Fruit fly (Drosophila melanogaster): ENCODE data around the gene betaCOP.

The betaCOP gene

DNA sequence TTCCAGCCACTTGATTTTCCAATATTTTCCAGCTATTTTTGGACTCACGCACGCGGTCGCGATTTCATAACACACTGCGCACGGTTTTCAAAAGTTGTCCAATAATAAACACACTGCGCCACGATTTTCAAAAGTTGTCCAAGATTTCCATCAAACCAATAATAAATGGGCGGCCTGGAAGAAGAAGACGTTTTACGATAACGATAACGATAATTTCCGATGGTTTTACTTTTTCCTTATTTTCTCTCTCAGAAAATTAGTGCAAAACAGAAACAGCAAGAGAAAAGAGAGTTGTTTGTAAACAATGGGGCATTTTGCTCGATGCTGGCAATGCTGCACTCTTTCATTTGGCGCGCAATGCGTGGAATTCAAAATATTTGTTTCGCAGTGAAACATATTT, 24.9 kb upstream of the betaCOP start, which contains the start of gene Nt5b (continued):
- TF ChIP-seq Dp (GFP tag; optimal IDR thresholded peaks at IDR 0.05): peak; percentile 79
- TF ChIP-seq Dll (GFP tag; IDR thresholded peaks at IDR 0.05; ENCODE audit: partially characterized antibody): peak; percentile 55; the same call in 1 of the 4 replicates
- TF ChIP-seq al (GFP tag; IDR thresholded peaks at IDR 0.05): no peak
- TF ChIP-seq hth (optimal IDR thresholded peaks at IDR 0.05): no peak
- no peak for TF ChIP-seq CG11247 (GFP tag; IDR thresholded peaks at IDR 0.05)
- TF ChIP-seq Bgb (GFP tag; IDR thresholded peaks at IDR 0.05; ENCODE audit: partially characterized antibody): 0 out of 2 replicates have a peak, but pooled peaks have one; percentile 13
- peak; percentile 86 for TF ChIP-seq CG9215 (GFP tag; IDR thresholded peaks at IDR 0.05)
- no peak for TF ChIP-seq peb (GFP tag; IDR thresholded peaks at IDR 0.05)
- TF ChIP-seq Xrp1 (GFP tag; IDR thresholded peaks at IDR 0.05): no peak
- TF ChIP-seq Side (GFP tag; optimal IDR thresholded peaks at IDR 0.05): no peak
- 0 out of 3 replicates have a peak, but pooled peaks have one; percentile 24 for TF ChIP-seq zen2 (GFP tag; IDR thresholded peaks at IDR 0.05; ENCODE audit: partially characterized antibody)
- TF ChIP-seq E2f2 (GFP tag; IDR thresholded peaks at IDR 0.05): peak; percentile 88
- TF ChIP-seq vnd (GFP tag; IDR thresholded peaks at IDR 0.05; ENCODE audit: partially characterized antibody): 0 out of 3 replicates have a peak, but pooled peaks have one; percentile 46
- no peak for TF ChIP-seq tio (GFP tag; optimal IDR thresholded peaks at IDR 0.05)
- TF ChIP-seq Trl (optimal IDR thresholded peaks at IDR 0.05): peak; percentile 50 to 56
- no peak for TF ChIP-seq Trl (GFP tag; optimal IDR thresholded peaks at IDR 0.05)
- TF ChIP-seq NK7.1 (GFP tag; optimal IDR thresholded peaks at IDR 0.05): no peak
- no peak for TF ChIP-seq CG14860 (GFP tag; IDR thresholded peaks at IDR 0.05; ENCODE audit: partially characterized antibody)
- TF ChIP-seq BtbVII (GFP tag; optimal IDR thresholded peaks at IDR 0.05): no peak
- peak; percentile 19; the same call in 1 of the 2 replicates for TF ChIP-seq sna (GFP tag; IDR thresholded peaks at IDR 0.05; ENCODE audit: partially characterized antibody)
- no peak for TF ChIP-seq run (tag; optimal IDR thresholded peaks at IDR 0.05)
- no peak for TF ChIP-seq ranshi (GFP tag; IDR thresholded peaks at IDR 0.05)
- peak; percentile 17 for TF ChIP-seq pzg (GFP tag; optimal IDR thresholded peaks at IDR 0.05)
- TF ChIP-seq gro (GFP tag; optimal IDR thresholded peaks at IDR 0.05): no peak
- peak; percentile 15; the same call in 1 of the 3 replicates for TF ChIP-seq CG34224 (GFP tag; IDR thresholded peaks at IDR 0.05; ENCODE audit: partially characterized antibody)
- no peak for TF ChIP-seq sqz (GFP tag; optimal IDR thresholded peaks at IDR 0.05)
- TF ChIP-seq CG2116 (GFP tag; optimal IDR thresholded peaks at IDR 0.05): peak; percentile 15

DNA sequence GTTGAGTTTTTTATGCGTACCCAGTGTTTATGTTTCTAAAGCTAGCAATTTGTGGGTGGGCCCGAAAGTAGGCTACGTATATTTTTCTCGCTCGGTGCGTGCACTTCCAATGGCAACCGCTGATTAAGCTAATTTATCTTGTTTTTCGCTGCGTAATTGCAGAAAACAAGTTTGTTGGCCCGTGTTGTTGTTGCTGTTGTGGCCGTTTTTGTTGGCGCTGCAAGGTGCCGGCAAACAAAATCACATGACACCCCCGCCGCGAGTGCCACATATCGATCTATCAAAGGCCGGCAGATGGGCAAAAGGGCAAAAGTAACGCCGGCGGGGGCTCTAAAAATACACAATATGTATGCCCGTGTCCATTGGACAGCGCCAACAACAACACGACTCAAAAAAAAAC, 24.4 kb upstream of the betaCOP start:
- TF ChIP-seq nau (GFP tag; optimal IDR thresholded peaks at IDR 0.05) (no peak), crol (GFP tag; IDR thresholded peaks at IDR 0.05) (peak; percentile 27; the same call in 1 of the 2 replicates), CG2129 (GFP tag; IDR thresholded peaks at IDR 0.05; ENCODE audit: partially characterized antibody) (no peak), Antp (GFP tag; optimal IDR thresholded peaks at IDR 0.05) (no peak), CG7357 (GFP tag; IDR thresholded peaks at IDR 0.05) (no peak), Hr78 (GFP tag; optimal IDR thresholded peaks at IDR 0.05) (no peak), wek (GFP tag; optimal IDR thresholded peaks at IDR 0.05) (no peak), Hr51 (GFP tag; optimal IDR thresholded peaks at IDR 0.05) (no peak), MESR4 (GFP tag; optimal IDR thresholded peaks at IDR 0.05) (no peak), bab2 (GFP tag; optimal IDR thresholded peaks at IDR 0.05) (no peak), gcm (GFP tag; optimal IDR thresholded peaks at IDR 0.05) (no peak), CG8359 (GFP tag; optimal IDR thresholded peaks at IDR 0.05; ENCODE audit: borderline replicate concordance) (no peak), ara (GFP tag; IDR thresholded peaks at IDR 0.05) (no peak), CG12769 (tag; optimal IDR thresholded peaks at IDR 0.05) (no peak), dm (GFP tag; optimal IDR thresholded peaks at IDR 0.05) (no peak), Sin3A (optimal IDR thresholded peaks at IDR 0.05) (no peak), mam (GFP tag; optimal IDR thresholded peaks at IDR 0.05) (no peak), stc (GFP tag; IDR thresholded peaks at IDR 0.05) (no peak), croc (GFP tag; conservative IDR thresholded peaks at IDR 0.05) (no peak), Med (GFP tag) (peak; percentile 53), Vsx1 (GFP tag; optimal IDR thresholded peaks at IDR 0.05) (peak; percentile 54), emc (GFP tag; optimal IDR thresholded peaks at IDR 0.05) (no peak), unc-4 (GFP tag; IDR thresholded peaks at IDR 0.05; ENCODE audit: partially characterized antibody) (no peak), CG10147 (GFP tag; optimal IDR thresholded peaks at IDR 0.05) (no peak), onecut (GFP tag; IDR thresholded peaks at IDR 0.05) (peak; percentile 72)
